Worm (Caenorhabditis elegans) whole organism, L1 larva: ENCODE data around the gene wrt-9.

Experiments
- C04F5.9 ChIP-seq: sonication (generic microtip); optimal IDR thresholded peaks from 2 replicates; lab custom pipeline; 2016; ENCODE audit warnings: missing genetic modification characterization, missing compliant biosample characterization
- C16A3.4 ChIP-seq: fragments of 150-350 bp; optimal IDR thresholded peaks from 2 replicates; lab custom pipeline; 2014; ENCODE audit warnings: missing biosample characterization, missing genetic modification characterization
- F16B12.6 ChIP-seq: fragments of 150-350 bp; optimal IDR thresholded peaks from 2 replicates; lab custom pipeline; 2014; ENCODE audit warnings: missing biosample characterization, missing genetic modification characterization
- Y116A8C.19 ChIP-seq: sonication (generic microtip); optimal IDR thresholded peaks from 2 replicates; lab custom pipeline; 2016; ENCODE audit warnings: missing compliant biosample characterization, missing genetic modification characterization, borderline replicate concordance
- aly-2 ChIP-seq: fragments of 150-350 bp; optimal IDR thresholded peaks from 2 replicates; lab custom pipeline; 2014; ENCODE audit warnings: missing biosample characterization, missing genetic modification characterization
- blmp-1 ChIP-seq: fragments of 150-350 bp; optimal IDR thresholded peaks from 2 replicates; lab custom pipeline; 2014; ENCODE audit warnings: missing biosample characterization, missing genetic modification characterization
- ceh-8 ChIP-seq: fragments of 200-800 bp; sonication (Bioruptor generic); optimal IDR thresholded peaks from 2 replicates; lab custom pipeline; 2018; ENCODE audit warnings: mild to moderate bottlenecking, missing genetic modification characterization, moderate library complexity, missing compliant biosample characterization
- ceh-82 ChIP-seq, 3 experiments: fragments of 150-350 bp in 1 of 3; sonication (generic microtip) in 2 of 3; optimal IDR thresholded peaks; 2 replicates each; lab custom pipeline; 2014 to 2017; ENCODE audit warnings: missing biosample characterization in 3 of 3, missing genetic modification characterization in 3 of 3
- efl-1 ChIP-seq, 4 experiments: fragments of 150-350 bp; optimal IDR thresholded peaks in 3 of 4; peaks in 1 of 4; 1 replicate in 1 of 4; 2 replicates in 3 of 4; lab custom pipeline; 2014; ENCODE audit warnings: missing biosample characterization in 2 of 4, missing genetic modification characterization in 2 of 4, missing genetic modification reagents in 2 of 4
- efl-3 ChIP-seq: fragments of 200-800 bp; sonication (Bioruptor generic); optimal IDR thresholded peaks from 2 replicates; lab custom pipeline; 2018; ENCODE audit warnings: mild to moderate bottlenecking, missing genetic modification characterization, missing compliant biosample characterization
- ets-5 ChIP-seq: fragments of 200-800 bp; sonication (Bioruptor generic); IDR thresholded peaks from 2 replicates; pipeline ENCODE4 v1.3.6; 2022; ENCODE audit warnings: missing genetic modification characterization, missing compliant biosample characterization
- fkh-10 ChIP-seq: sonication (generic microtip); optimal IDR thresholded peaks from 2 replicates; lab custom pipeline; 2017; ENCODE audit warnings: missing biosample characterization, missing genetic modification reagents, missing genetic modification characterization
- fkh-4 ChIP-seq: sonication (generic microtip); optimal IDR thresholded peaks from 2 replicates; lab custom pipeline; 2016; ENCODE audit warnings: missing compliant biosample characterization, missing genetic modification characterization, borderline replicate concordance
- fos-1 ChIP-seq: fragments of 150-350 bp; optimal IDR thresholded peaks from 2 replicates; lab custom pipeline; 2014; ENCODE audit warnings: missing biosample characterization, missing genetic modification characterization
- hlh-4 ChIP-seq: sonication (generic microtip); optimal IDR thresholded peaks from 2 replicates; lab custom pipeline; 2016; ENCODE audit warnings: mild to moderate bottlenecking, missing genetic modification characterization, missing compliant biosample characterization
- hpl-2 ChIP-seq: fragments of 150-350 bp; optimal IDR thresholded peaks from 2 replicates; lab custom pipeline; 2014; ENCODE audit warnings: missing biosample characterization, missing genetic modification reagents, missing genetic modification characterization
- isw-1 ChIP-seq: fragments of 200-800 bp; sonication (Bioruptor generic); IDR thresholded peaks from 2 replicates; pipeline ENCODE4 v1.3.6; 2022; ENCODE audit warnings: missing genetic modification characterization, missing compliant biosample characterization
- jun-1 ChIP-seq: fragments of 150-350 bp; optimal IDR thresholded peaks from 2 replicates; lab custom pipeline; 2014; ENCODE audit warnings: missing biosample characterization, missing genetic modification reagents, missing genetic modification characterization
- lin-13 ChIP-seq: fragments of 150-350 bp; optimal IDR thresholded peaks from 2 replicates; lab custom pipeline; 2014; ENCODE audit warnings: missing biosample characterization, missing genetic modification reagents, missing genetic modification characterization
- lin-14 ChIP-seq: fragments of 200-800 bp; sonication (Bioruptor generic); optimal IDR thresholded peaks from 2 replicates; lab custom pipeline; 2018; ENCODE audit warnings: mild to moderate bottlenecking, missing genetic modification characterization, moderate library complexity, missing compliant biosample characterization
- lin-15B ChIP-seq: fragments of 150-350 bp; sonication (generic microtip); optimal IDR thresholded peaks from 3 replicates; lab custom pipeline; 2014; ENCODE audit warnings: missing biosample characterization, missing genetic modification characterization
- lin-39 ChIP-seq: fragments of 150-350 bp; optimal IDR thresholded peaks from 2 replicates; lab custom pipeline; 2014; ENCODE audit warnings: missing biosample characterization, missing genetic modification reagents, missing genetic modification characterization
- lir-3 ChIP-seq: sonication (generic microtip); optimal IDR thresholded peaks from 2 replicates; lab custom pipeline; 2016; ENCODE audit warnings: mild to moderate bottlenecking, missing genetic modification characterization, moderate library complexity, missing compliant biosample characterization; ENCODE audit not compliant: poor library complexity
- mep-1 ChIP-seq: fragments of 150-350 bp; optimal IDR thresholded peaks from 2 replicates; lab custom pipeline; 2014; ENCODE audit warnings: missing biosample characterization, missing genetic modification characterization
- nhr-11 ChIP-seq: fragments of 150-350 bp; optimal IDR thresholded peaks from 2 replicates; lab custom pipeline; 2014; ENCODE audit warnings: missing biosample characterization, missing genetic modification characterization
- nhr-20 ChIP-seq: sonication (generic microtip); optimal IDR thresholded peaks from 2 replicates; lab custom pipeline; 2016; ENCODE audit warnings: mild to moderate bottlenecking, missing genetic modification characterization, missing compliant biosample characterization
- nhr-237 ChIP-seq: fragments of 150-350 bp; optimal IDR thresholded peaks from 2 replicates; lab custom pipeline; 2014; ENCODE audit warnings: missing biosample characterization, missing genetic modification characterization
- nhr-28 ChIP-seq: fragments of 150-350 bp; optimal IDR thresholded peaks from 2 replicates; lab custom pipeline; 2014; ENCODE audit warnings: missing biosample characterization, missing genetic modification characterization
- nhr-47 ChIP-seq: sonication (generic microtip); optimal IDR thresholded peaks from 2 replicates; lab custom pipeline; 2016; ENCODE audit warnings: mild to moderate bottlenecking, missing genetic modification characterization, moderate library complexity, missing compliant biosample characterization
- nhr-71 ChIP-seq: sonication (generic microtip); optimal IDR thresholded peaks from 2 replicates; lab custom pipeline; 2016; ENCODE audit warnings: mild to moderate bottlenecking, missing genetic modification characterization, moderate library complexity, missing compliant biosample characterization
- nhr-76 ChIP-seq: sonication (generic microtip); optimal IDR thresholded peaks from 2 replicates; lab custom pipeline; 2017; ENCODE audit warnings: missing biosample characterization, missing genetic modification characterization
- nhr-77 ChIP-seq: fragments of 150-350 bp; optimal IDR thresholded peaks from 2 replicates; lab custom pipeline; 2014; ENCODE audit warnings: missing biosample characterization, missing genetic modification characterization
- nhr-84 ChIP-seq: sonication (generic microtip); optimal IDR thresholded peaks from 2 replicates; lab custom pipeline; 2017; ENCODE audit warnings: missing biosample characterization, missing genetic modification characterization
- nhr-85 ChIP-seq: sonication (generic microtip); peaks from one replicate; lab custom pipeline; 2016; ENCODE audit warnings: missing genetic modification characterization, inconsistent platforms, missing compliant biosample characterization
- pag-3 ChIP-seq: sonication (generic microtip); optimal IDR thresholded peaks from 2 replicates; lab custom pipeline; 2017; ENCODE audit warnings: missing genetic modification characterization, mild to moderate bottlenecking, missing compliant biosample characterization, antibody characterized with exemption, borderline replicate concordance; ENCODE audit not compliant: insufficient read depth
- pax-3 ChIP-seq: fragments of 200-800 bp; sonication (Bioruptor generic); optimal IDR thresholded peaks from 2 replicates; lab custom pipeline; 2018; ENCODE audit warnings: mild to moderate bottlenecking, missing genetic modification characterization, moderate library complexity, missing compliant biosample characterization
- pqm-1 ChIP-seq: sonication (generic microtip); optimal IDR thresholded peaks from 3 replicates; lab custom pipeline; 2017; ENCODE audit warnings: missing biosample characterization, missing genetic modification characterization
- snpc-4 ChIP-seq: fragments of 150-350 bp; optimal IDR thresholded peaks from 2 replicates; lab custom pipeline; 2014; ENCODE audit warnings: missing biosample characterization, missing genetic modification characterization
- snu-23 ChIP-seq: sonication (generic microtip); optimal IDR thresholded peaks from 2 replicates; lab custom pipeline; 2016; ENCODE audit warnings: missing genetic modification characterization, missing compliant biosample characterization
- sox-4 ChIP-seq: sonication (generic microtip); optimal IDR thresholded peaks from 2 replicates; lab custom pipeline; 2016; ENCODE audit warnings: missing genetic modification characterization, missing compliant biosample characterization
- sptf-1 ChIP-seq: fragments of 150-350 bp; optimal IDR thresholded peaks from 2 replicates; lab custom pipeline; 2014; ENCODE audit warnings: missing biosample characterization, missing genetic modification characterization
- sup-37 ChIP-seq: fragments of 200-800 bp; sonication (Bioruptor generic); optimal IDR thresholded peaks from 2 replicates; lab custom pipeline; 2018; ENCODE audit warnings: mild to moderate bottlenecking, missing genetic modification characterization, missing compliant biosample characterization
- swsn-7 ChIP-seq: sonication (generic microtip); optimal IDR thresholded peaks from 2 replicates; lab custom pipeline; 2016; ENCODE audit warnings: missing genetic modification characterization, missing compliant biosample characterization
- tbx-2 ChIP-seq: sonication (generic microtip); optimal IDR thresholded peaks from 2 replicates; lab custom pipeline; 2016; ENCODE audit warnings: missing genetic modification characterization, missing compliant biosample characterization
- tlp-1 ChIP-seq: fragments of 150-350 bp; optimal IDR thresholded peaks from 2 replicates; lab custom pipeline; 2014; ENCODE audit warnings: missing biosample characterization, missing genetic modification characterization
- unc-30 ChIP-seq: sonication (generic microtip); optimal IDR thresholded peaks from 2 replicates; lab custom pipeline; 2017; ENCODE audit warnings: missing biosample characterization, missing genetic modification characterization
- unc-62 ChIP-seq: fragments of 150-350 bp; optimal IDR thresholded peaks from 2 replicates; lab custom pipeline; 2014; ENCODE audit warnings: missing biosample characterization, missing genetic modification reagents, missing genetic modification characterization
- unc-86 ChIP-seq: sonication (generic microtip); optimal IDR thresholded peaks from 2 replicates; lab custom pipeline; 2016; ENCODE audit warnings: missing genetic modification characterization, missing compliant biosample characterization
- unc-98 ChIP-seq: fragments of 200-800 bp; sonication (Bioruptor generic); IDR thresholded peaks from 2 replicates; pipeline ENCODE4 v1.3.6; 2022; ENCODE audit warnings: missing genetic modification characterization, missing compliant biosample characterization
- xbp-1 ChIP-seq: sonication (generic microtip); optimal IDR thresholded peaks from 2 replicates; lab custom pipeline; 2016; ENCODE audit warnings: missing genetic modification characterization, missing compliant biosample characterization
- zag-1 ChIP-seq: fragments of 150-350 bp; optimal IDR thresholded peaks from 2 replicates; lab custom pipeline; 2014; ENCODE audit warnings: missing biosample characterization, missing genetic modification characterization
- zip-4 ChIP-seq: fragments of 200-800 bp; sonication (Bioruptor generic); optimal IDR thresholded peaks from 2 replicates; lab custom pipeline; 2018; ENCODE audit warnings: mild to moderate bottlenecking, missing genetic modification characterization, moderate library complexity, missing compliant biosample characterization
- ztf-11 ChIP-seq, 2 experiments: sonication (generic microtip); optimal IDR thresholded peaks; 2 replicates each; lab custom pipeline; 2016 to 2017; ENCODE audit warnings: missing genetic modification characterization in 2 of 2, missing biosample characterization in 1 of 2, missing compliant biosample characterization in 1 of 2

Gene wrt-9

ce11 chrX:1627013-1627412 lies 50.6 kb downstream of the wrt-9 start:
- TF ChIP-seq ceh-82 (tag; optimal IDR thresholded peaks at IDR 0.05; lab: Kevin White, UChicago), result peak; percentile 98 to 99 (median 99)
- TF ChIP-seq tbx-2 (tag; lab: Kevin White, UChicago), result peak; percentile 94
- peak; percentile 84 for TF ChIP-seq lir-3 (tag; lab: Kevin White, UChicago)
- TF ChIP-seq nhr-237 (tag; lab: Kevin White, UChicago), result peak; percentile 96
- TF ChIP-seq fos-1, result peak; percentile 95
- TF ChIP-seq C16A3.4, result peak; percentile 98
- no peak for TF ChIP-seq sptf-1 (tag; lab: Kevin White, UChicago)
- peak; percentile 99 for TF ChIP-seq snu-23 (GFP tag; lab: Kevin White, UChicago)
- peak; percentile 55 for TF ChIP-seq nhr-84 (tag; lab: Kevin White, UChicago)
- TF ChIP-seq nhr-11 (tag; lab: Kevin White, UChicago), result peak; percentile 97
- peak; percentile 96 for TF ChIP-seq mep-1 (tag; lab: Kevin White, UChicago)
- peak; percentile 96 for TF ChIP-seq ceh-8 (GFP tag; lab: Kevin White, UChicago)
- peak; percentile 89 for TF ChIP-seq zip-4 (GFP tag; lab: Kevin White, UChicago)
- no peak for TF ChIP-seq nhr-28 (tag; lab: Kevin White, UChicago)
- TF ChIP-seq lin-39, result peak; percentile 96
- peak; percentile 89 for TF ChIP-seq nhr-76 (tag; lab: Kevin White, UChicago)
- peak; percentile 42 for TF ChIP-seq F16B12.6 (tag; lab: Kevin White, UChicago)
- TF ChIP-seq blmp-1, result peak; percentile 43
- peak; percentile 88 for TF ChIP-seq snpc-4 (tag; lab: Kevin White, UChicago)
- TF ChIP-seq nhr-71 (tag; lab: Kevin White, UChicago), result peak; percentile 94
- no peak for TF ChIP-seq Y116A8C.19
- TF ChIP-seq zag-1 (tag; lab: Kevin White, UChicago), result no peak
- TF ChIP-seq nhr-77, result peak; percentile 97
- peak; percentile 57 for TF ChIP-seq efl-3 (GFP tag; lab: Kevin White, UChicago)
- peak; percentile 87 for TF ChIP-seq unc-86 (tag; lab: Kevin White, UChicago)
- peak; percentile 68 for TF ChIP-seq fkh-4 (tag; lab: Kevin White, UChicago)
- TF ChIP-seq pax-3 (tag; lab: Kevin White, UChicago), result peak; percentile 93
- TF ChIP-seq nhr-85 (tag; lab: Kevin White, UChicago), result peak; percentile 92
- TF ChIP-seq swsn-7 (tag; lab: Kevin White, UChicago), result peak; percentile 93
- peak; percentile 68 for TF ChIP-seq sup-37 (GFP tag; lab: Kevin White, UChicago)
- TF ChIP-seq tlp-1, result no peak
- TF ChIP-seq nhr-20 (tag; lab: Kevin White, UChicago), result peak; percentile 93
- peak; percentile 98 for TF ChIP-seq jun-1 (tag; lab: Kevin White, UChicago)
- TF ChIP-seq unc-30 (tag; lab: Kevin White, UChicago), result no peak
- TF ChIP-seq hpl-2 (GFP tag; lab: Kevin White, UChicago), result peak; percentile 95
- peak; percentile 92 for TF ChIP-seq lin-13
- TF ChIP-seq nhr-47, result peak; percentile 99
- TF ChIP-seq lin-14 (GFP tag; lab: Kevin White, UChicago), result peak; percentile 93
- peak; percentile 81 to 88 for TF ChIP-seq ztf-11 (tag; optimal IDR thresholded peaks at IDR 0.05; lab: Kevin White, UChicago)
- no peak for TF ChIP-seq pag-3 (tag; lab: Kevin White, UChicago)
- peak; percentile 96 for TF ChIP-seq sox-4
- peak; percentile 74 for TF ChIP-seq pqm-1
- TF ChIP-seq xbp-1 (tag; lab: Kevin White, UChicago), result peak; percentile 89
- peak; percentile 76 for TF ChIP-seq isw-1
- TF ChIP-seq hlh-4 (tag; lab: Kevin White, UChicago), result no peak
- TF ChIP-seq ets-5, result no peak
- peak; percentile 77 to 85 for TF ChIP-seq efl-1 (optimal IDR thresholded peaks at IDR 0.05; lab: Kevin White, UChicago)
- TF ChIP-seq efl-1 (GFP tag; optimal IDR thresholded peaks at IDR 0.05 in 1 of 2; lab: Kevin White, UChicago), result peak; percentile 39 to 97
- peak; percentile 87 for TF ChIP-seq aly-2 (tag; lab: Kevin White, UChicago)
- TF ChIP-seq lin-15B (tag; lab: Kevin White, UChicago), result peak; percentile 57
- TF ChIP-seq unc-62 (GFP tag; lab: Kevin White, UChicago), result no peak
- peak; percentile 99 for TF ChIP-seq fkh-10
- TF ChIP-seq unc-98 (GFP tag; lab: Robert Waterston, UW), result peak; percentile 87
- peak; percentile 87 for TF ChIP-seq C04F5.9 (tag; lab: Kevin White, UChicago)
